Worm (Caenorhabditis elegans) whole organism, L4/young adult: ENCODE results near the gene ccdc-149.

ENCODE experiments used
- dao-5 ChIP-seq: sonication (generic microtip); optimal IDR thresholded peaks from 2 replicates; lab custom pipeline; 2016; ENCODE audit warnings: missing genotype, missing genetic modification characterization, moderate library complexity, missing compliant biosample characterization
- him-1 ChIP-seq: sonication (generic microtip); optimal IDR thresholded peaks from 2 replicates; lab custom pipeline; 2016; ENCODE audit warnings: missing genotype, missing genetic modification reagents, missing genetic modification characterization, missing compliant biosample characterization

DNA sequence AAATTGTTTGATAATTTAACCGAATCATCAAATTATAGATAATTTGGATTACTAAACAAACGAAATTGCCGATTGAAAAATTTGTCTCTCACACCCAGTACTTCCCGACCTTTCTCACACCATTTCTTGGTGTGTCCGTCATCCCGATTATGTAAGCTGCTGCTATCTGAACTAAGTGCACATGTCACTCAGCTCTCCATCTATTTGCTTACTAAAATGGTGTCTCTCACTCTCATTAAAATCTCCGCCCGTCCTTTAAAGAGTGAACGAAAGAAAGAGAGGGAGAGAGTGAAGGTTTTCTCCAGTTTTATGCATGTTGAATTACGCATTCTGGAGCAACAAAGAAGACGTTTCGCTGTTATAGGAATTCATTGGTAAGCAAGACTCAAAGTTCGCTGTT lies 43.3 kb upstream of the ccdc-149 start:
- TF ChIP-seq him-1 (tag; lab: Kevin White, UChicago) (no peak), dao-5 (no peak)
